Worm (Caenorhabditis elegans) whole organism, young adult: ENCODE data around the gene T01G5.8.
A peak's percentile ranks its signal among the peaks of the same experiment; 100 is the strongest.

Experiments used
- B0035.1 ChIP-seq: sonication (generic microtip); optimal IDR thresholded peaks from 2 replicates; lab custom pipeline; 2016; ENCODE audit warnings: missing genetic modification characterization, mild to moderate bottlenecking, missing compliant biosample characterization, missing genotype, missing genetic modification reagents
- B0261.1 ChIP-seq: sonication (generic microtip); optimal IDR thresholded peaks from 2 replicates; lab custom pipeline; 2016; ENCODE audit warnings: mild to moderate bottlenecking, missing genetic modification characterization, moderate library complexity, missing compliant biosample characterization
- B0336.3 ChIP-seq: fragments of 200-800 bp; sonication (Bioruptor generic); IDR thresholded peaks from 2 replicates; pipeline ENCODE4 v1.3.6; 2022; ENCODE audit warnings: missing genetic modification characterization, missing compliant biosample characterization
- C17E4.6 ChIP-seq: fragments of 200-800 bp; sonication (Bioruptor generic); IDR thresholded peaks from 2 replicates; pipeline ENCODE4 v1.3.6; 2022; ENCODE audit warnings: missing genetic modification reagents, missing genetic modification characterization, missing compliant biosample characterization
- F10E7.11 ChIP-seq: sonication (generic microtip); optimal IDR thresholded peaks from 2 replicates; lab custom pipeline; 2017; ENCODE audit warnings: mild to moderate bottlenecking, missing genetic modification characterization, moderate library complexity, missing compliant biosample characterization
- F23B12.7 ChIP-seq: sonication (generic microtip); optimal IDR thresholded peaks from 2 replicates; lab custom pipeline; 2017; ENCODE audit warnings: missing genetic modification characterization, mild to moderate bottlenecking, missing compliant biosample characterization, antibody characterized with exemption, moderate library complexity; ENCODE audit not compliant: insufficient read depth
- F49E8.2 ChIP-seq: sonication (generic microtip); optimal IDR thresholded peaks from 3 replicates; lab custom pipeline; 2017; ENCODE audit warnings: missing genetic modification characterization, mild to moderate bottlenecking, missing compliant biosample characterization, antibody characterized with exemption, moderate library complexity; ENCODE audit not compliant: insufficient read depth
- Y53G8AR.9 ChIP-seq: fragments of 200-800 bp; sonication (Bioruptor generic); conservative IDR thresholded peaks from 2 replicates; pipeline ENCODE4 v1.3.6; 2022; ENCODE audit warnings: missing genetic modification reagents, missing genetic modification characterization, missing compliant biosample characterization
- Y56A3A.18 ChIP-seq: fragments of 200-800 bp; sonication (Bioruptor generic); IDR thresholded peaks from 2 replicates; pipeline ENCODE4 v1.3.6; 2022; ENCODE audit warnings: missing genetic modification reagents, missing genetic modification characterization, missing compliant biosample characterization
- Y67H2A.10 ChIP-seq: fragments of 200-800 bp; sonication (Bioruptor generic); conservative IDR thresholded peaks from 2 replicates; pipeline ENCODE4 v1.3.6; 2022; ENCODE audit warnings: missing genetic modification reagents, missing genetic modification characterization, missing compliant biosample characterization
- aptf-2 ChIP-seq: fragments of 200-800 bp; sonication (Bioruptor generic); conservative IDR thresholded peaks from 2 replicates; pipeline ENCODE4 v1.3.6; 2022; ENCODE audit warnings: missing genetic modification reagents, missing genetic modification characterization, missing compliant biosample characterization
- aptf-3 ChIP-seq: fragments of 200-800 bp; sonication (Bioruptor generic); IDR thresholded peaks from 2 replicates; pipeline ENCODE4 v1.3.6; 2022; ENCODE audit warnings: missing genetic modification characterization, missing compliant biosample characterization
- athp-1 ChIP-seq: sonication (generic microtip); optimal IDR thresholded peaks from 2 replicates; lab custom pipeline; 2017; ENCODE audit warnings: mild to moderate bottlenecking, missing genetic modification characterization, missing compliant biosample characterization
- attf-5 ChIP-seq: fragments of 200-800 bp; sonication (Bioruptor generic); optimal IDR thresholded peaks from 2 replicates; lab custom pipeline; 2018; ENCODE audit warnings: mild to moderate bottlenecking, missing genetic modification characterization, missing compliant biosample characterization
- cebp-1 ChIP-seq, 2 experiments: fragments of 200-800 bp in 1 of 2; sonication (Bioruptor generic) in 1 of 2; sonication (generic microtip) in 1 of 2; IDR thresholded peaks in 1 of 2; optimal IDR thresholded peaks in 1 of 2; 2 replicates each; pipeline versions ENCODE4 v1.3.6 to Lab custom; 2017 to 2022; ENCODE audit warnings: missing compliant biosample characterization in 2 of 2, missing genetic modification characterization in 2 of 2, mild to moderate bottlenecking in 1 of 2, missing genetic modification reagents in 1 of 2, moderate library complexity in 1 of 2
- ceh-27 ChIP-seq: fragments of 200-800 bp; sonication (Bioruptor generic); optimal IDR thresholded peaks from 2 replicates; lab custom pipeline; 2018; ENCODE audit warnings: mild to moderate bottlenecking, missing genetic modification characterization, moderate library complexity, missing compliant biosample characterization
- ceh-58 ChIP-seq: fragments of 200-800 bp; sonication (Bioruptor generic); IDR thresholded peaks from 2 replicates; pipeline ENCODE4 v1.3.6; 2022; ENCODE audit warnings: missing genetic modification characterization, missing compliant biosample characterization
- ceh-91 ChIP-seq: fragments of 200-800 bp; sonication (Bioruptor generic); IDR thresholded peaks from 2 replicates; pipeline ENCODE4 v1.3.6; 2022; ENCODE audit warnings: missing genetic modification reagents, missing genetic modification characterization, missing compliant biosample characterization
- die-1 ChIP-seq: sonication (generic microtip); optimal IDR thresholded peaks from 2 replicates; lab custom pipeline; 2016; ENCODE audit warnings: missing genotype, mild to moderate bottlenecking, missing genetic modification characterization, missing compliant biosample characterization
- dox-1 ChIP-seq: fragments of 200-800 bp; sonication (Bioruptor generic); IDR thresholded peaks from 2 replicates; pipeline ENCODE4 v1.3.6; 2022; ENCODE audit warnings: missing genetic modification reagents, missing genetic modification characterization, missing compliant biosample characterization
- dpl-1 ChIP-seq: fragments of 150-350 bp; optimal IDR thresholded peaks from 2 replicates; lab custom pipeline; 2014; ENCODE audit warnings: missing biosample characterization, missing genetic modification reagents, missing genetic modification characterization
- egl-44 ChIP-seq: fragments of 200-800 bp; sonication (Bioruptor generic); IDR thresholded peaks from 2 replicates; pipeline ENCODE4 v1.3.6; 2022; ENCODE audit warnings: missing genetic modification reagents, missing genetic modification characterization, missing compliant biosample characterization
- egrh-3 ChIP-seq: fragments of 200-800 bp; sonication (Bioruptor generic); IDR thresholded peaks from 2 replicates; pipeline ENCODE4 v1.3.6; 2022; ENCODE audit warnings: missing genetic modification reagents, missing genetic modification characterization, missing compliant biosample characterization
- ets-4 ChIP-seq: fragments of 200-800 bp; sonication (Bioruptor generic); optimal IDR thresholded peaks from 2 replicates; lab custom pipeline; 2018; ENCODE audit warnings: mild to moderate bottlenecking, missing genetic modification characterization, missing compliant biosample characterization
- him-1 ChIP-seq: sonication (generic microtip); optimal IDR thresholded peaks from 2 replicates; lab custom pipeline; 2016; ENCODE audit warnings: missing genotype, missing genetic modification reagents, missing genetic modification characterization, missing compliant biosample characterization
- hmg-1.2 ChIP-seq: fragments of 200-800 bp; sonication (Bioruptor generic); IDR thresholded peaks from 2 replicates; pipeline ENCODE4 v1.3.6; 2022; ENCODE audit warnings: missing genetic modification reagents, missing genetic modification characterization, missing compliant biosample characterization
- hmg-20 ChIP-seq: fragments of 200-800 bp; sonication (Bioruptor generic); IDR thresholded peaks from 2 replicates; pipeline ENCODE4 v1.3.6; 2022; ENCODE audit warnings: missing genetic modification reagents, missing genetic modification characterization, missing compliant biosample characterization
- hrde-1 ChIP-seq: sonication (generic microtip); optimal IDR thresholded peaks from 2 replicates; lab custom pipeline; 2016; ENCODE audit warnings: missing genetic modification characterization, mild to moderate bottlenecking, missing compliant biosample characterization, moderate library complexity, missing genotype, missing genetic modification reagents, borderline replicate concordance
- lag-1 ChIP-seq: fragments of 200-800 bp; sonication (Bioruptor generic); IDR thresholded peaks from 2 replicates; pipeline ENCODE4 v1.3.6; 2022; ENCODE audit warnings: missing genetic modification reagents, missing genetic modification characterization, missing compliant biosample characterization
- lin-26 ChIP-seq: fragments of 200-800 bp; sonication (Bioruptor generic); IDR thresholded peaks from 2 replicates; pipeline ENCODE4 v1.3.6; 2022; ENCODE audit warnings: missing genetic modification reagents, missing genetic modification characterization, missing compliant biosample characterization
- lir-1 ChIP-seq: fragments of 200-800 bp; sonication (Bioruptor generic); conservative IDR thresholded peaks from 2 replicates; pipeline ENCODE4 v1.3.6; 2022; ENCODE audit warnings: missing genetic modification reagents, missing genetic modification characterization, missing compliant biosample characterization
- lsl-1 ChIP-seq: fragments of 200-800 bp; sonication (Bioruptor generic); optimal IDR thresholded peaks from 2 replicates; lab custom pipeline; 2018; ENCODE audit warnings: mild to moderate bottlenecking, missing genetic modification characterization, moderate library complexity, missing compliant biosample characterization
- madf-10 ChIP-seq: sonication (generic microtip); optimal IDR thresholded peaks from 2 replicates; lab custom pipeline; 2016; ENCODE audit warnings: mild to moderate bottlenecking, missing genetic modification characterization, missing compliant biosample characterization
- mes-4 ChIP-seq: sonication (generic microtip); optimal IDR thresholded peaks from 2 replicates; lab custom pipeline; 2016; ENCODE audit warnings: missing genotype, missing genetic modification characterization, missing compliant biosample characterization
- nfya-1 ChIP-seq: sonication (generic microtip); optimal IDR thresholded peaks from 2 replicates; lab custom pipeline; 2017; ENCODE audit warnings: antibody characterized with exemption, missing compliant biosample characterization, missing genetic modification characterization, borderline replicate concordance; ENCODE audit not compliant: insufficient read depth
- nhr-179 ChIP-seq: sonication (generic microtip); optimal IDR thresholded peaks from 2 replicates; lab custom pipeline; 2016; ENCODE audit warnings: mild to moderate bottlenecking, missing genetic modification characterization, missing compliant biosample characterization
- rec-8 ChIP-seq, 2 experiments: sonication (generic microtip); optimal IDR thresholded peaks; 2 replicates each; lab custom pipeline; 2016; ENCODE audit warnings: mild to moderate bottlenecking in 2 of 2, missing genetic modification characterization in 2 of 2, missing genetic modification reagents in 2 of 2, missing genotype in 2 of 2, missing biosample characterization in 1 of 2, missing compliant biosample characterization in 1 of 2, moderate library complexity in 1 of 2
- repo-1 ChIP-seq: sonication (generic microtip); optimal IDR thresholded peaks from 2 replicates; lab custom pipeline; 2017; ENCODE audit warnings: mild to moderate bottlenecking, missing genetic modification characterization, missing compliant biosample characterization
- rpc-1 ChIP-seq, 2 experiments: fragments of 150-350 bp in 1 of 2; sonication (generic microtip) in 1 of 2; optimal IDR thresholded peaks; 2 replicates each; lab custom pipeline; 2014 to 2018; ENCODE audit warnings: missing biosample characterization in 1 of 2, missing genetic modification characterization in 1 of 2, missing genetic modification reagents in 1 of 2, missing genotype in 1 of 2
- sptf-2 ChIP-seq: fragments of 200-800 bp; sonication (Bioruptor generic); optimal IDR thresholded peaks from 2 replicates; lab custom pipeline; 2018; ENCODE audit warnings: mild to moderate bottlenecking, missing genetic modification characterization, missing compliant biosample characterization
- tbx-9 ChIP-seq: sonication (generic microtip); optimal IDR thresholded peaks from 2 replicates; lab custom pipeline; 2016; ENCODE audit warnings: borderline replicate concordance, missing genetic modification characterization, inconsistent platforms, missing compliant biosample characterization
- zfh-2 ChIP-seq: fragments of 200-800 bp; sonication (Bioruptor generic); conservative IDR thresholded peaks from 2 replicates; pipeline ENCODE4 v1.3.6; 2022; ENCODE audit warnings: missing genetic modification reagents, missing genetic modification characterization, missing compliant biosample characterization
- zim-3 ChIP-seq: sonication (generic microtip); optimal IDR thresholded peaks from 2 replicates; lab custom pipeline; 2017; ENCODE audit warnings: mild to moderate bottlenecking, missing genetic modification characterization, moderate library complexity, missing compliant biosample characterization
- ztf-22 ChIP-seq: fragments of 200-800 bp; sonication (Bioruptor generic); optimal IDR thresholded peaks from 2 replicates; lab custom pipeline; 2018; ENCODE audit warnings: mild to moderate bottlenecking, missing genetic modification characterization, moderate library complexity, missing compliant biosample characterization
- ztf-25 ChIP-seq: fragments of 200-800 bp; sonication (Bioruptor generic); IDR thresholded peaks from 2 replicates; pipeline ENCODE4 v1.3.6; 2022; ENCODE audit warnings: missing genetic modification reagents, missing genetic modification characterization, missing compliant biosample characterization
- ztf-28 ChIP-seq: fragments of 200-800 bp; sonication (Bioruptor generic); IDR thresholded peaks from 2 replicates; pipeline ENCODE4 v1.3.6; 2022; ENCODE audit warnings: missing genetic modification reagents, missing genetic modification characterization, missing compliant biosample characterization

The T01G5.8 gene

ce11 chrV:15085335-15085800 is 30.7 kb upstream of the T01G5.8 start, which contains the start of the genes ahsa-1 and C01G10.7 (continued):
- TF ChIP-seq ztf-25 (GFP tag; lab: Robert Waterston, UW) (peak; percentile 71; the same call in 1 of the 2 replicates), ceh-91 (GFP tag; lab: Robert Waterston, UW) (peak; percentile 90), die-1 (tag; lab: Kevin White, UChicago) (no peak), hmg-20 (no peak), ceh-58 (GFP tag; lab: Robert Waterston, UW) (no peak), B0336.3 (GFP tag; lab: Robert Waterston, UW) (no peak), Y53G8AR.9 (GFP tag; lab: Robert Waterston, UW) (peak; percentile 76; the same call in 1 of the 2 replicates), Y56A3A.18 (no peak), nfya-1 (tag; lab: Kevin White, UChicago) (no peak), B0261.1 (tag; lab: Kevin White, UChicago) (peak; percentile 37), egl-44 (peak; percentile 80), hmg-1.2 (GFP tag; lab: Robert Waterston, UW) (peak; percentile 51; the same call in 1 of the 2 replicates), cebp-1 (GFP tag; IDR thresholded peaks at IDR 0.05; lab: Robert Waterston, UW) (peak; percentile 72; the same call in 1 of the 2 replicates), cebp-1 (tag; optimal IDR thresholded peaks at IDR 0.05; lab: Kevin White, UChicago) (no peak), lin-26 (GFP tag; lab: Robert Waterston, UW) (0 out of 2 replicates have a peak, but pooled peaks have one; percentile 8), ztf-28 (GFP tag; lab: Robert Waterston, UW) (peak; percentile 93), zim-3 (tag; lab: Kevin White, UChicago) (no peak), aptf-2 (GFP tag; lab: Robert Waterston, UW) (peak; percentile 90), F10E7.11 (no peak), sptf-2 (GFP tag; lab: Kevin White, UChicago) (peak; percentile 41), dpl-1 (no peak), lag-1 (GFP tag; lab: Robert Waterston, UW) (no peak), madf-10 (peak; percentile 87), ceh-27 (peak; percentile 92), egrh-3 (GFP tag; lab: Robert Waterston, UW) (peak; percentile 55; the same call in 1 of the 2 replicates), F23B12.7 (peak; percentile 84), him-1 (peak; percentile 26), ztf-22 (GFP tag; lab: Kevin White, UChicago) (peak; percentile 49), rec-8 (tag; optimal IDR thresholded peaks at IDR 0.05; lab: Kevin White, UChicago) (peak; percentile 74 to 82), mes-4 (tag; lab: Kevin White, UChicago) (no peak), dox-1 (GFP tag; lab: Robert Waterston, UW) (peak; percentile 93), Y67H2A.10 (GFP tag; lab: Robert Waterston, UW) (peak; percentile 74), hrde-1 (tag; lab: Kevin White, UChicago) (peak; percentile 23), attf-5 (peak; percentile 93), repo-1 (tag; lab: Kevin White, UChicago) (no peak), lir-1 (GFP tag; lab: Robert Waterston, UW) (peak; percentile 82), B0035.1 (peak; percentile 41), aptf-3 (GFP tag; lab: Robert Waterston, UW) (no peak), athp-1 (tag; lab: Kevin White, UChicago) (peak; percentile 86), ets-4 (no peak), lsl-1 (GFP tag; lab: Kevin White, UChicago) (peak; percentile 68), C17E4.6 (peak; percentile 48; the same call in 1 of the 2 replicates), rpc-1 (optimal IDR thresholded peaks at IDR 0.05; lab: Kevin White, UChicago) (peak; percentile 31), rpc-1 (tag; optimal IDR thresholded peaks at IDR 0.05; lab: Kevin White, UChicago) (no peak), nhr-179 (no peak), tbx-9 (no peak), F49E8.2 (peak; percentile 24), zfh-2 (GFP tag; lab: Robert Waterston, UW) (no peak)
